Fruit fly (Drosophila melanogaster): Measurements from ENCODE around the gene eys.
A peak's percentile ranks its signal among the peaks of the same experiment; 100 is the strongest.

The eys gene

DNA sequence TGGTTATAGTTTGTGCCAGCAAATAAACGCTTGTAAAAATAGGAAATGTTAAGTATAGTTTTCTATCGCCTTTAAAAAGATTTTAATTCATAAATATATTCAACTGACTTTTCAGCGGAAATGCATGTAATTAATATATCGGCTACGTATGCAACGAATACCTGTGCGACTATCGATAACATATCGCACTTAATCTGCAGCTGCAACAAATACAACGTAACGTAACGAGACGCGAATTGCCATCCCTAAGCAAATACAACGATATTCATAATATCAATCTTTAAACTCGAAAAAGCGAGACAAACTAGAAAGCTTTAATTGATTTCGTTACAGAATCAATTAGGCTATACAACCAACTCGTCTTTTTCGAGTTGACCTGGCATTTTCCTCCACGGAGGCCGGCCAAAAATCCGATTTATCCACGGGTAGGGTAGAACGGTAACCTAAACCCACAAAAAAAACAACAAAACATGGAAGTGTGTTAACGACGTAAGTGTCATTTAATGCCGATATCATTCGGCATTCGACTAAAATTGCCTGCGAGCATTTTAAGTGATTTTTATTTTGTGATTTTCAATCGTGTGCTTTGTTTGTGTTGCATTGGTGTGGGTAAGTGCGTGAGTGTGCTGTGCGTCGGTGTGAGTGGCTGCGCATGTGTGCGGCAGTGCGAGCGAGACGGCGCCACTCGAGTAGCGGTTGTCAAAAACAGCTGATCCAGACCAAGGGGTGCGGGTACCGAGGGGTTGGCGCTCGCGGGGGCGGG lies 64.4 kb downstream of the eys start, which contains the start of gene Atxn7 (continued):
- TF ChIP-seq CG6276 (GFP tag; optimal IDR thresholded peaks at IDR 0.05) (no peak), OdsH (GFP tag; optimal IDR thresholded peaks at IDR 0.05) (peak; percentile 65), CG16779 (tag; optimal IDR thresholded peaks at IDR 0.05) (peak; percentile 50), Hr39 (GFP tag; optimal IDR thresholded peaks at IDR 0.05) (peak; percentile 62), svp (GFP tag) (peak; percentile 80), spab (GFP tag; optimal IDR thresholded peaks at IDR 0.05) (no peak), fkh (GFP tag; optimal IDR thresholded peaks at IDR 0.05) (peak; percentile 97), pdm3 (GFP tag; optimal IDR thresholded peaks at IDR 0.05) (peak; percentile 64), topi (GFP tag; optimal IDR thresholded peaks at IDR 0.05) (peak; percentile 76), eg (GFP tag; IDR thresholded peaks at IDR 0.05) (peak; percentile 80), vri (GFP tag; optimal IDR thresholded peaks at IDR 0.05) (no peak), ss (GFP tag; optimal IDR thresholded peaks at IDR 0.05) (peak; percentile 28 to 47), CG11902 (GFP tag; optimal IDR thresholded peaks at IDR 0.05) (peak; percentile 6), CG1621 (tag; optimal IDR thresholded peaks at IDR 0.05) (peak; percentile 46), esn (GFP tag; optimal IDR thresholded peaks at IDR 0.05) (peak; percentile 84), fd85E (GFP tag; optimal IDR thresholded peaks at IDR 0.05) (peak; percentile 9), CG8119 (GFP tag; IDR thresholded peaks at IDR 0.05) (no peak; the same call in 2 of the 3 replicates), CG8319 (GFP tag; optimal IDR thresholded peaks at IDR 0.05) (no peak), achi (GFP tag; optimal IDR thresholded peaks at IDR 0.05) (peak; percentile 100), Gug (GFP tag; IDR thresholded peaks at IDR 0.05) (no peak), CG31627 (GFP tag; optimal IDR thresholded peaks at IDR 0.05) (peak; percentile 72), Lpt (GFP tag; optimal IDR thresholded peaks at IDR 0.05) (peak; percentile 22), Smox (GFP tag; optimal IDR thresholded peaks at IDR 0.05) (peak; percentile 67), CG6854 (GFP tag; optimal IDR thresholded peaks at IDR 0.05) (peak; percentile 76), Ets96B (tag; optimal IDR thresholded peaks at IDR 0.05) (no peak), CG15336 (GFP tag; IDR thresholded peaks at IDR 0.05) (peak; percentile 16; the same call in 1 of the 2 replicates), lz (GFP tag; optimal IDR thresholded peaks at IDR 0.05) (peak; percentile 81), CG8632 (GFP tag; optimal IDR thresholded peaks at IDR 0.05) (peak; percentile 46), CG6792 (GFP tag; optimal IDR thresholded peaks at IDR 0.05) (peak; percentile 46)

DNA sequence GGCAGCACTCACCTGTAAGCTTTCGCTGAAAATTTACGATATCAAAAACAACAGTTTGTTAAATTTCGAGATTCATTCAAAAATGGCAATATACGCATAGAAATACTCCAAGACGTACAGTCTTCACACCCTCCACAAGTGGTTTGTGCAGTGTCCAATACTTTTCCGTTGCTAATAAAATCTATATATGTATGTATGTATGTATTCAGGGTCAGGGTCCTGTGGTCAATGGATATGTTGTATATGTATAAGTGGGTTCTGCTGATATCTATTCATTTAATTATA lies 64.9 kb downstream of the eys start:
- 0 out of 3 replicates have a peak, but pooled peaks have one; percentile 24 for TF ChIP-seq CG8119 (GFP tag; IDR thresholded peaks at IDR 0.05)
- no peak for TF ChIP-seq Ets21C (GFP tag; optimal IDR thresholded peaks at IDR 0.05)
- TF ChIP-seq dsx (GFP tag; optimal IDR thresholded peaks at IDR 0.05; ENCODE audit: poor library complexity, severe bottlenecking) = no peak
- TF ChIP-seq topi (GFP tag; optimal IDR thresholded peaks at IDR 0.05) = no peak

DNA sequence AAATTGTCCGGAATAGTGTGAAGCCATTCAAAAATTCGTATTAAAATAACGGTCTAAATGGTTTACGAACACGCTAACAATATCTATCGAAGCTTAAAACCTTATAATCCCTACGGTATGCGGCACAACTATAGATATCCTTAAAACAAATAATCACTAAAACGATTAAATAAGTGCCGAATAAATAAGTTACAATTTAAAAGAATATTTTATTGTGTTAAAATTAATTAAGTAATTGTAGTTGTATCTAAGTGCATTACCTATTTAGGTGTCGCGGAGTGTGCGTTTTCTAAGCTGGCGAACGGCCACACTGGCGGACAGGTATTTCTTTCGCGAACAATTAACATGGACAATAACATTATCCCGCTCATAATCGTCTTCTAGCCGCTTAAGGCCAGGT lies 69.3 kb downstream of the eys start, which contains the start of gene Eogt:
Gene Eogt, plus strand, starts transcription at position 293 of the 400 bp plus-strand sequence.
- TF ChIP-seq achi (GFP tag; optimal IDR thresholded peaks at IDR 0.05) (peak; percentile 90), acj6 (GFP tag; optimal IDR thresholded peaks at IDR 0.05) (peak; percentile 95), spab (GFP tag; optimal IDR thresholded peaks at IDR 0.05) (peak; percentile 89), CG34406 (GFP tag; optimal IDR thresholded peaks at IDR 0.05) (peak; percentile 95), CG4318 (GFP tag; optimal IDR thresholded peaks at IDR 0.05) (peak; percentile 89), Sox14 (GFP tag; optimal IDR thresholded peaks at IDR 0.05) (peak; percentile 94), OdsH (GFP tag; optimal IDR thresholded peaks at IDR 0.05) (peak; percentile 96), dac (GFP tag; optimal IDR thresholded peaks at IDR 0.05) (peak; percentile 84), Sox102F (GFP tag; optimal IDR thresholded peaks at IDR 0.05) (peak; percentile 88), Gug (GFP tag; IDR thresholded peaks at IDR 0.05) (peak; percentile 95), CG16779 (tag; optimal IDR thresholded peaks at IDR 0.05) (peak; percentile 88), CG6163 (GFP tag; IDR thresholded peaks at IDR 0.05) (peak; percentile 98), Hr38 (GFP tag; optimal IDR thresholded peaks at IDR 0.05) (no peak), CG6792 (GFP tag; optimal IDR thresholded peaks at IDR 0.05) (peak; percentile 93), vri (GFP tag; optimal IDR thresholded peaks at IDR 0.05) (no peak), cyc (GFP tag; optimal IDR thresholded peaks at IDR 0.05) (peak; percentile 91), CG9139 (GFP tag; optimal IDR thresholded peaks at IDR 0.05) (peak; percentile 80), Hr39 (GFP tag; optimal IDR thresholded peaks at IDR 0.05) (peak; percentile 90), topi (GFP tag; optimal IDR thresholded peaks at IDR 0.05) (peak; percentile 90), CG11762 (GFP tag; optimal IDR thresholded peaks at IDR 0.05; ENCODE audit: insufficient read depth) (peak; percentile 65), Ets96B (tag; optimal IDR thresholded peaks at IDR 0.05) (peak; percentile 97), Smox (GFP tag; optimal IDR thresholded peaks at IDR 0.05) (peak; percentile 92), CG11902 (GFP tag; optimal IDR thresholded peaks at IDR 0.05) (peak; percentile 93), salr (GFP tag; optimal IDR thresholded peaks at IDR 0.05) (peak; percentile 84 to 96), eg (GFP tag; IDR thresholded peaks at IDR 0.05) (peak; percentile 99), fd85E (GFP tag; optimal IDR thresholded peaks at IDR 0.05) (peak; percentile 43), Blimp-1 (GFP tag; optimal IDR thresholded peaks at IDR 0.05) (peak; percentile 84), Eip75B (GFP tag; optimal IDR thresholded peaks at IDR 0.05) (peak; percentile 89), Ets21C (GFP tag; optimal IDR thresholded peaks at IDR 0.05) (peak; percentile 86), ss (GFP tag; optimal IDR thresholded peaks at IDR 0.05) (peak in 1 of 2 experiments; percentile 92)
